Fruit fly (Drosophila melanogaster) whole organism, embryonic: ENCODE data around the gene Rbp4.

Source experiments
- BEAF-32 ChIP-seq: fragments of 200-800 bp; sonication (Bioruptor generic); optimal IDR thresholded peaks from 3 replicates; lab custom pipeline; 2017; ENCODE audit warnings: missing biosample characterization, missing genetic modification characterization, mild to moderate bottlenecking, moderate library complexity, missing genetic modification reagents
- Bdp1 ChIP-seq: fragments of 200-800 bp; sonication (Bioruptor generic); optimal IDR thresholded peaks from 3 replicates; lab custom pipeline; 2016; ENCODE audit warnings: missing biosample characterization, missing genetic modification characterization
- CG1024 ChIP-seq: fragments of 200-800 bp; sonication (Bioruptor generic); IDR thresholded peaks from 2 replicates; pipeline ENCODE4 v1.3.6; 2022; ENCODE audit warnings: missing biosample characterization, missing genetic modification characterization
- CG11504 ChIP-seq: fragments of 200-800 bp; sonication (Bioruptor generic); optimal IDR thresholded peaks from 3 replicates; lab custom pipeline; 2019; ENCODE audit warnings: missing biosample characterization, mild to moderate bottlenecking, missing genetic modification characterization, moderate library complexity
- CG1233 ChIP-seq: fragments of 200-800 bp; sonication (Bioruptor generic); optimal IDR thresholded peaks from 4 replicates; lab custom pipeline; 2018; ENCODE audit warnings: missing biosample characterization, mild to moderate bottlenecking, missing genetic modification characterization
- CG14441 ChIP-seq: fragments of 200-800 bp; sonication (Bioruptor generic); IDR thresholded peaks from 2 replicates; pipeline ENCODE4 v1.3.6; 2022; ENCODE audit warnings: missing biosample characterization, missing genetic modification characterization
- CG14965 ChIP-seq: fragments of 200-800 bp; sonication (Bioruptor generic); optimal IDR thresholded peaks from 2 replicates; lab custom pipeline; 2016; ENCODE audit warnings: missing biosample characterization, missing genetic modification characterization, borderline replicate concordance
- CG1603 ChIP-seq: fragments of 200-800 bp; sonication (Bioruptor generic); optimal IDR thresholded peaks from 2 replicates; lab custom pipeline; 2019; ENCODE audit warnings: missing biosample characterization, mild to moderate bottlenecking, missing genetic modification characterization, moderate library complexity
- CG18011 ChIP-seq: fragments of 200-800 bp; sonication (Bioruptor generic); optimal IDR thresholded peaks from 2 replicates; lab custom pipeline; 2017; ENCODE audit warnings: missing biosample characterization, missing genetic modification characterization, mild to moderate bottlenecking, moderate library complexity, missing genotype
- CG31388 ChIP-seq: fragments of 200-800 bp; sonication (Bioruptor generic); optimal IDR thresholded peaks from 2 replicates; lab custom pipeline; 2016; ENCODE audit warnings: missing biosample characterization, missing genetic modification characterization
- CG32772 ChIP-seq: fragments of 200-800 bp; sonication (Bioruptor generic); IDR thresholded peaks from 2 replicates; pipeline ENCODE4 v1.3.6; 2022; ENCODE audit warnings: missing biosample characterization, missing genetic modification characterization
- CG3281 ChIP-seq: fragments of 200-800 bp; sonication (Bioruptor generic); optimal IDR thresholded peaks from 3 replicates; lab custom pipeline; 2017; ENCODE audit warnings: missing biosample characterization, mild to moderate bottlenecking, missing genetic modification characterization
- CG34376 ChIP-seq: fragments of 200-800 bp; sonication (Bioruptor generic); optimal IDR thresholded peaks from 2 replicates; lab custom pipeline; 2018; ENCODE audit warnings: missing biosample characterization, mild to moderate bottlenecking, missing genetic modification characterization
- CG3726 ChIP-seq: fragments of 200-800 bp; sonication (Bioruptor generic); IDR thresholded peaks from 3 replicates; pipeline ENCODE4, ENCODE4 v1.3.6; 2022; ENCODE audit warnings: missing biosample characterization, missing genetic modification characterization
- CG4730 ChIP-seq: fragments of 200-800 bp; sonication (Bioruptor generic); IDR thresholded peaks from 2 replicates; pipeline ENCODE4 v1.3.6; 2022; ENCODE audit warnings: missing biosample characterization, missing genetic modification characterization
- CG4854 ChIP-seq: fragments of 200-800 bp; sonication (Bioruptor generic); optimal IDR thresholded peaks from 2 replicates; lab custom pipeline; 2016; ENCODE audit warnings: missing biosample characterization, missing genetic modification characterization, inconsistent platforms
- CG7357 ChIP-seq: fragments of 200-800 bp; sonication (Bioruptor generic); IDR thresholded peaks from 3 replicates; pipeline ENCODE4 v1.3.6; 2022; ENCODE audit warnings: missing biosample characterization, missing genetic modification characterization
- CG9727 ChIP-seq: fragments of 200-800 bp; sonication (Bioruptor generic); optimal IDR thresholded peaks from 3 replicates; lab custom pipeline; 2017; ENCODE audit warnings: missing biosample characterization, mild to moderate bottlenecking, missing genetic modification characterization
- CG9797 ChIP-seq: fragments of 200-800 bp; sonication (Bioruptor generic); optimal IDR thresholded peaks from 3 replicates; lab custom pipeline; 2018; ENCODE audit warnings: missing biosample characterization, mild to moderate bottlenecking, missing genetic modification characterization
- CG9932 ChIP-seq: fragments of 200-800 bp; sonication (Bioruptor generic); IDR thresholded peaks from 2 replicates; pipeline ENCODE4 v1.3.6; 2022; ENCODE audit warnings: missing biosample characterization, missing genetic modification characterization
- Camta ChIP-seq: fragments of 200-800 bp; sonication (Bioruptor generic); optimal IDR thresholded peaks from 2 replicates; lab custom pipeline; 2016; ENCODE audit warnings: missing biosample characterization, missing genetic modification characterization
- D ChIP-seq, 2 experiments: fragments of 200-800 bp in 1 of 2; fragments of >200 bp in 1 of 2; sonication (Bioruptor generic) in 1 of 2; optimal IDR thresholded peaks; 2 replicates in 1 of 2; 3 replicates in 1 of 2; lab custom pipeline; 2017; ENCODE audit warnings: mild to moderate bottlenecking in 1 of 2, missing biosample characterization in 1 of 2, missing genetic modification characterization in 1 of 2, missing genetic modification reagents in 1 of 2
- Elba2 ChIP-seq: fragments of 200-800 bp; sonication (Bioruptor generic); optimal IDR thresholded peaks from 3 replicates; lab custom pipeline; 2016; ENCODE audit warnings: missing biosample characterization, missing genetic modification characterization
- Hr39 ChIP-seq: fragments of >200 bp; optimal IDR thresholded peaks from 2 replicates; lab custom pipeline; 2017
- NC2α ChIP-seq: fragments of 200-800 bp; sonication (Bioruptor generic); optimal IDR thresholded peaks from 2 replicates; lab custom pipeline; 2016; ENCODE audit warnings: missing biosample characterization, missing genetic modification characterization
- Rfx ChIP-seq: fragments of 200-800 bp; sonication (Bioruptor generic); IDR thresholded peaks from 2 replicates; pipeline ENCODE4 v1.3.6; 2022; ENCODE audit warnings: missing biosample characterization, missing genetic modification characterization
- amos ChIP-seq: fragments of 200-800 bp; sonication (Bioruptor generic); IDR thresholded peaks from 2 replicates; pipeline ENCODE4 v1.3.6; 2022; ENCODE audit warnings: missing biosample characterization, missing genetic modification characterization; ENCODE audit not compliant: partially characterized antibody
- caup ChIP-seq: fragments of 200-800 bp; sonication (Bioruptor generic); optimal IDR thresholded peaks from 3 replicates; lab custom pipeline; 2017; ENCODE audit warnings: missing biosample characterization, mild to moderate bottlenecking, missing genetic modification characterization, moderate library complexity; ENCODE audit not compliant: severe bottlenecking
- crc ChIP-seq: fragments of 200-800 bp; sonication (Bioruptor generic); optimal IDR thresholded peaks from 2 replicates; lab custom pipeline; 2016; ENCODE audit warnings: missing biosample characterization, missing genetic modification characterization
- danr ChIP-seq: fragments of 200-800 bp; sonication (Bioruptor generic); IDR thresholded peaks from 2 replicates; pipeline ENCODE4 v1.3.6; 2022; ENCODE audit warnings: missing biosample characterization, missing genetic modification characterization
- grau ChIP-seq: fragments of 200-800 bp; optimal IDR thresholded peaks from 3 replicates; lab custom pipeline; 2019; ENCODE audit warnings: missing biosample characterization, mild to moderate bottlenecking, missing genetic modification characterization, moderate library complexity
- kay ChIP-seq: fragments of 200-800 bp; sonication (Bioruptor generic); optimal IDR thresholded peaks from 2 replicates; lab custom pipeline; 2016; ENCODE audit warnings: missing biosample characterization, missing genetic modification characterization
- lola ChIP-seq, 3 experiments: fragments of >200 bp in 2 of 3; fragments of 200-800 bp in 1 of 3; sonication (Bioruptor generic) in 1 of 3; optimal IDR thresholded peaks; 2 replicates each; lab custom pipeline; 2017 to 2019; ENCODE audit warnings: missing biosample characterization in 3 of 3, missing genetic modification characterization in 3 of 3, mild to moderate bottlenecking in 1 of 3, moderate library complexity in 1 of 3
- lov ChIP-seq, 2 experiments: fragments of 200-800 bp in 1 of 2; fragments of >200 bp in 1 of 2; sonication (Bioruptor generic) in 1 of 2; IDR thresholded peaks in 1 of 2; optimal IDR thresholded peaks in 1 of 2; 2 replicates in 1 of 2; 3 replicates in 1 of 2; pipeline versions ENCODE4 v1.3.6 to Lab custom; 2017 to 2022; ENCODE audit warnings: missing biosample characterization in 1 of 2, missing genetic modification characterization in 1 of 2
- pfk ChIP-seq: fragments of 200-800 bp; sonication (Bioruptor generic); optimal IDR thresholded peaks from 2 replicates; lab custom pipeline; 2018; ENCODE audit warnings: missing biosample characterization, mild to moderate bottlenecking, missing genetic modification characterization, moderate library complexity
- pros ChIP-seq: fragments of 200-800 bp; sonication (Bioruptor generic); optimal IDR thresholded peaks from 3 replicates; lab custom pipeline; 2019; ENCODE audit warnings: missing biosample characterization, mild to moderate bottlenecking, missing genetic modification characterization, moderate library complexity
- pzg ChIP-seq: fragments of 200-800 bp; sonication (Bioruptor generic); optimal IDR thresholded peaks from 3 replicates; lab custom pipeline; 2018; ENCODE audit warnings: missing biosample characterization, mild to moderate bottlenecking, missing genetic modification characterization, moderate library complexity
- salm ChIP-seq: fragments of 200-800 bp; sonication (Bioruptor generic); optimal IDR thresholded peaks from 2 replicates; lab custom pipeline; 2018; ENCODE audit warnings: missing biosample characterization, mild to moderate bottlenecking, missing genetic modification characterization
- sima ChIP-seq: fragments of 200-800 bp; sonication (Bioruptor generic); optimal IDR thresholded peaks from 2 replicates; lab custom pipeline; 2016; ENCODE audit warnings: missing biosample characterization, missing genetic modification characterization
- sna ChIP-seq: fragments of 200-800 bp; sonication (Bioruptor generic); IDR thresholded peaks from 2 replicates; pipeline ENCODE4 v1.3.6; 2022; ENCODE audit warnings: missing biosample characterization, missing genetic modification characterization; ENCODE audit not compliant: partially characterized antibody
- so ChIP-seq: fragments of 200-800 bp; sonication (Bioruptor generic); IDR thresholded peaks from 3 replicates; pipeline ENCODE4 v1.3.6; 2022; ENCODE audit warnings: missing biosample characterization, missing genetic modification characterization
- tio ChIP-seq: fragments of 200-800 bp; sonication (Bioruptor generic); optimal IDR thresholded peaks from 2 replicates; lab custom pipeline; 2017; ENCODE audit warnings: missing biosample characterization, missing genetic modification characterization, inconsistent platforms
- ttk ChIP-seq: fragments of 200-800 bp; sonication (Bioruptor generic); IDR thresholded peaks from 2 replicates; pipeline ENCODE4 v2.1.2; 2022; ENCODE audit warnings: missing biosample characterization, missing genetic modification characterization
- tup ChIP-seq: fragments of 200-800 bp; sonication (Bioruptor generic); optimal IDR thresholded peaks from 2 replicates; lab custom pipeline; 2016; ENCODE audit warnings: missing biosample characterization, mild to moderate bottlenecking, missing genetic modification characterization, moderate library complexity
- vnd ChIP-seq: fragments of 200-800 bp; sonication (Bioruptor generic); IDR thresholded peaks from 3 replicates; pipeline ENCODE4 v1.3.6; 2022; ENCODE audit warnings: missing biosample characterization, missing genetic modification characterization; ENCODE audit not compliant: partially characterized antibody
- wek ChIP-seq: fragments of 200-800 bp; sonication (Bioruptor generic); optimal IDR thresholded peaks from 3 replicates; lab custom pipeline; 2018; ENCODE audit warnings: missing biosample characterization, mild to moderate bottlenecking, missing genetic modification characterization, moderate library complexity
- yki ChIP-seq: fragments of >200 bp; optimal IDR thresholded peaks from 3 replicates; lab custom pipeline; 2018
- zfh2 ChIP-seq: fragments of 200-800 bp; sonication (Bioruptor generic); optimal IDR thresholded peaks from 2 replicates; lab custom pipeline; 2016; ENCODE audit warnings: missing biosample characterization, missing genetic modification characterization

The Rbp4 gene

DNA sequence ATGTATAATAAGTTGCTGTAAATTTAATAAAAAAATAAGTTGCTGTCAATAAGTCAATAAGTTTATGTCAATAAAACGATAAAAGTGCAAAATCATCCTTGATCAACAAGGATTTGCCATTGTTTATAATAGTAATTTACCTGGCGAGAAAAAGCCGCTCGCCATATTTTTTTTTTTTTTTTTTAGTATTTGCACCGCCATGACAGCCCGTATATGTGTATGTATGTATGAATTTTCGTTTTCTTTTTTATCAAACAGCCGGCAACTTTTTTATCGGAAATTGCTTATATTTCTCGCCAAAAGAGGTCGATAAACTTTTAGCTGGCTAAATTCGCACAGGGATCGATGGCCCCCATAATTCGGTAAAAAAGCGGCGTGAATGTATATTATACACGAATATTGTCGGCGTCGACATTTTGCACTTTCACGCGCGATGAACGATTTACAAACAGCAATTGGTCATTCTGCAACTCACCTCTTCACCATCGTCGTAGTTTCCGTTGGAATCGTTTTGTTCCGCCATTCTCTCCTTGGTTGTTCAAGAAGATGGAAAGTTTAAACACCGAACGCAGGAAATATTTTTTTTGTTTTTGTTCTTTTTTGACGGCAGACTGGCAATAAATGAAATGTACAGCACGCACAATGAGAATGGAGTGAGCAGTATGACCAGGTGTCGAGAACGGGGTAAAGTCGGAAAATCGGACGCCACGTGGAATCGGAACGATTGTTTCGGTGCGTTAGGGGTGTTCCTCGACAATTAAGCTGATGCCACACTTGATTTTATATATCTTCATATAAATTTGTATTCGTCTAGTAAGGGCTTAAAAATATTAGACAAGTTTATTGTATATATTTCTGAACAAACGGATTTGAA lies 3.9 kb upstream of the Rbp4 start, which contains the start of gene Hrb87F (continued):
- TF ChIP-seq yki = no peak
- TF ChIP-seq ttk = no peak
- TF ChIP-seq D (optimal IDR thresholded peaks at IDR 0.05; lab: Kevin White, UChicago) = no peak
- TF ChIP-seq D (GFP tag; optimal IDR thresholded peaks at IDR 0.05; lab: Kevin White, UChicago) = no peak
- TF ChIP-seq Hr39 (lab: Kevin White, UChicago) = no peak
- no peak for TF ChIP-seq tup (GFP tag; lab: Kevin White, UChicago)
- no peak for TF ChIP-seq lov (optimal IDR thresholded peaks at IDR 0.05; lab: Kevin White, UChicago)
- peak; percentile 22; the same call in 1 of the 3 replicates for TF ChIP-seq lov (GFP tag; IDR thresholded peaks at IDR 0.05; lab: Robert Waterston, UW)
- TF ChIP-seq sima = no peak
- TF ChIP-seq Rfx (GFP tag; lab: Robert Waterston, UW) = peak; percentile 68
- no peak for TF ChIP-seq tio (GFP tag; lab: Kevin White, UChicago)
- TF ChIP-seq CG14441 (GFP tag; lab: Robert Waterston, UW) = no peak
- TF ChIP-seq CG14965 (GFP tag; lab: Kevin White, UChicago) = no peak
- peak; percentile 40 for TF ChIP-seq BEAF-32 (GFP tag; lab: Kevin White, UChicago)
- no peak for TF ChIP-seq CG3281 (GFP tag; lab: Kevin White, UChicago)
- TF ChIP-seq amos (GFP tag; lab: Robert Waterston, UW) = peak; percentile 25; the same call in 1 of the 2 replicates
- peak; percentile 87 for TF ChIP-seq CG1024 (GFP tag; lab: Robert Waterston, UW)
- peak; percentile 91 for TF ChIP-seq pfk
- no peak for TF ChIP-seq CG9727
- no peak for TF ChIP-seq Bdp1 (GFP tag; lab: Kevin White, UChicago)
- TF ChIP-seq CG1233 = no peak
- no peak for TF ChIP-seq crc (GFP tag; lab: Kevin White, UChicago)
- no peak for TF ChIP-seq CG11504
- TF ChIP-seq danr (GFP tag; lab: Robert Waterston, UW) = no peak
- TF ChIP-seq Elba2 = no peak
- TF ChIP-seq zfh2 = no peak
- no peak for TF ChIP-seq NC2α
- no peak for TF ChIP-seq kay
- no peak for TF ChIP-seq Camta (GFP tag; lab: Kevin White, UChicago)
- TF ChIP-seq lola (GFP tag; optimal IDR thresholded peaks at IDR 0.05; lab: Kevin White, UChicago) = no peak
- TF ChIP-seq caup (GFP tag; lab: Kevin White, UChicago) = no peak
- no peak for TF ChIP-seq sna
- TF ChIP-seq CG7357 (GFP tag; lab: Robert Waterston, UW) = 0 out of 3 replicates have a peak, but pooled peaks have one; percentile 11
- no peak for TF ChIP-seq CG4854 (GFP tag; lab: Kevin White, UChicago)
- peak; percentile 57 for TF ChIP-seq CG9797 (GFP tag; lab: Kevin White, UChicago)
- TF ChIP-seq CG32772 (GFP tag; lab: Robert Waterston, UW) = peak; percentile 32; the same call in 1 of the 2 replicates
- no peak for TF ChIP-seq CG3726
- no peak for TF ChIP-seq so
- TF ChIP-seq CG18011 = peak; percentile 92
- TF ChIP-seq grau = no peak
- peak; percentile 88 for TF ChIP-seq wek (GFP tag; lab: Kevin White, UChicago)
- TF ChIP-seq salm = no peak
- TF ChIP-seq CG4730 (GFP tag; lab: Robert Waterston, UW) = no peak
- peak; percentile 51 for TF ChIP-seq pzg (GFP tag; lab: Kevin White, UChicago)
- no peak for TF ChIP-seq CG34376 (GFP tag; lab: Kevin White, UChicago)
- no peak for TF ChIP-seq vnd (GFP tag; lab: Robert Waterston, UW)
- TF ChIP-seq CG1603 (tag; lab: Kevin White, UChicago) = peak; percentile 65
- no peak for TF ChIP-seq CG31388 (GFP tag; lab: Kevin White, UChicago)
- TF ChIP-seq CG9932 (GFP tag; lab: Robert Waterston, UW) = peak; percentile 67
- no peak for TF ChIP-seq pros (GFP tag; lab: Kevin White, UChicago)
